Worm (Caenorhabditis elegans) whole organism, late embryonic: ENCODE data around the gene msp-78.
"Not testable (repeated sequence)": the region's sequence is repeated elsewhere in the genome, so short reads cannot be mapped to it uniquely, and the experiment has no call there.

Experiments
- C08G9.2 ChIP-seq: sonication (generic microtip); optimal IDR thresholded peaks from 2 replicates; lab custom pipeline; 2016; ENCODE audit warnings: mild to moderate bottlenecking, missing genetic modification characterization, moderate library complexity, missing compliant biosample characterization
- F13H6.1 ChIP-seq: sonication (generic microtip); optimal IDR thresholded peaks from 2 replicates; lab custom pipeline; 2016; ENCODE audit warnings: missing genetic modification characterization, missing compliant biosample characterization
- T23F11.4 ChIP-seq: fragments of 200-800 bp; sonication (Bioruptor generic); optimal IDR thresholded peaks from 2 replicates; lab custom pipeline; 2018; ENCODE audit warnings: mild to moderate bottlenecking, missing genetic modification characterization, missing compliant biosample characterization
- ahr-1 ChIP-seq: sonication (generic microtip); optimal IDR thresholded peaks from 2 replicates; lab custom pipeline; 2016; ENCODE audit warnings: missing genetic modification characterization, missing compliant biosample characterization
- ceh-34 ChIP-seq: sonication (generic microtip); optimal IDR thresholded peaks from 2 replicates; lab custom pipeline; 2016; ENCODE audit warnings: mild to moderate bottlenecking, missing genetic modification characterization, missing compliant biosample characterization
- ceh-9 ChIP-seq: sonication (generic microtip); optimal IDR thresholded peaks from 2 replicates; lab custom pipeline; 2016; ENCODE audit warnings: mild to moderate bottlenecking, missing genetic modification characterization, inconsistent platforms, missing compliant biosample characterization
- che-1 ChIP-seq: sonication (generic microtip); optimal IDR thresholded peaks from 2 replicates; lab custom pipeline; 2016; ENCODE audit warnings: mild to moderate bottlenecking, missing genetic modification characterization, missing compliant biosample characterization
- dmd-4 ChIP-seq: sonication (generic microtip); optimal IDR thresholded peaks from 2 replicates; lab custom pipeline; 2016; ENCODE audit warnings: borderline replicate concordance, missing genetic modification characterization, missing compliant biosample characterization
- dve-1 ChIP-seq: sonication (generic microtip); optimal IDR thresholded peaks from 2 replicates; lab custom pipeline; 2017; ENCODE audit warnings: antibody characterized with exemption, mild to moderate bottlenecking, missing genetic modification characterization, missing compliant biosample characterization
- elt-2 ChIP-seq: sonication (generic microtip); optimal IDR thresholded peaks from 2 replicates; lab custom pipeline; 2016; ENCODE audit warnings: missing genetic modification reagents, missing genetic modification characterization, missing compliant biosample characterization
- ets-4 ChIP-seq: sonication (generic microtip); optimal IDR thresholded peaks from 2 replicates; lab custom pipeline; 2016; ENCODE audit warnings: missing genetic modification characterization, missing compliant biosample characterization
- eyg-1 ChIP-seq: sonication (generic microtip); optimal IDR thresholded peaks from 2 replicates; lab custom pipeline; 2016; ENCODE audit warnings: missing genotype, missing genetic modification characterization, missing compliant biosample characterization
- gmeb-2 ChIP-seq: sonication (generic microtip); optimal IDR thresholded peaks from 2 replicates; lab custom pipeline; 2016; ENCODE audit warnings: missing genetic modification characterization, inconsistent platforms, missing compliant biosample characterization
- hlh-6 ChIP-seq: sonication (generic microtip); optimal IDR thresholded peaks from 2 replicates; lab custom pipeline; 2016; ENCODE audit warnings: missing genotype, missing genetic modification characterization, missing compliant biosample characterization
- hlh-8 ChIP-seq: sonication (generic microtip); optimal IDR thresholded peaks from 2 replicates; lab custom pipeline; 2016; ENCODE audit warnings: missing genotype, missing genetic modification characterization, missing compliant biosample characterization
- lim-6 ChIP-seq: sonication (generic microtip); optimal IDR thresholded peaks from 2 replicates; lab custom pipeline; 2016; ENCODE audit warnings: missing genetic modification characterization, missing compliant biosample characterization
- madf-2 ChIP-seq: sonication (generic microtip); optimal IDR thresholded peaks from 2 replicates; lab custom pipeline; 2017; ENCODE audit warnings: missing genetic modification characterization, missing compliant biosample characterization
- mec-3 ChIP-seq: sonication (generic microtip); optimal IDR thresholded peaks from 2 replicates; lab custom pipeline; 2016; ENCODE audit warnings: borderline replicate concordance, missing genetic modification characterization, missing compliant biosample characterization
- nfya-1 ChIP-seq: sonication (generic microtip); optimal IDR thresholded peaks from 2 replicates; lab custom pipeline; 2017; ENCODE audit warnings: missing genetic modification characterization, mild to moderate bottlenecking, missing compliant biosample characterization, antibody characterized with exemption, moderate library complexity
- npax-4 ChIP-seq: sonication (generic microtip); optimal IDR thresholded peaks from 2 replicates; lab custom pipeline; 2016; ENCODE audit warnings: missing genetic modification characterization, missing compliant biosample characterization
- pag-3 ChIP-seq: sonication (generic microtip); optimal IDR thresholded peaks from 2 replicates; lab custom pipeline; 2016; ENCODE audit warnings: missing compliant biosample characterization, missing genetic modification characterization, borderline replicate concordance
- pha-2 ChIP-seq: sonication (generic microtip); optimal IDR thresholded peaks from 2 replicates; lab custom pipeline; 2017; ENCODE audit warnings: mild to moderate bottlenecking, missing genetic modification characterization, missing compliant biosample characterization
- pha-4 ChIP-seq: fragments of 150-350 bp; optimal IDR thresholded peaks from 2 replicates; lab custom pipeline; 2018; ENCODE audit warnings: missing biosample characterization, missing genetic modification reagents, missing genetic modification characterization
- pqm-1 ChIP-seq: sonication (generic microtip); optimal IDR thresholded peaks from 2 replicates; lab custom pipeline; 2016; ENCODE audit warnings: missing genetic modification characterization, missing compliant biosample characterization
- ref-2 ChIP-seq: sonication (generic microtip); optimal IDR thresholded peaks from 2 replicates; lab custom pipeline; 2016; ENCODE audit warnings: missing genetic modification characterization, missing compliant biosample characterization
- rnt-1 ChIP-seq: sonication (generic microtip); optimal IDR thresholded peaks from 2 replicates; lab custom pipeline; 2016; ENCODE audit warnings: missing genetic modification characterization, missing compliant biosample characterization
- sdc-2 ChIP-seq: sonication (generic microtip); optimal IDR thresholded peaks from 2 replicates; lab custom pipeline; 2016; ENCODE audit warnings: missing genotype, missing genetic modification characterization, missing compliant biosample characterization
- tbx-7 ChIP-seq: sonication (generic microtip); optimal IDR thresholded peaks from 2 replicates; lab custom pipeline; 2016; ENCODE audit warnings: missing genotype, missing genetic modification characterization, missing compliant biosample characterization
- ttx-3 ChIP-seq: sonication (generic microtip); optimal IDR thresholded peaks from 2 replicates; lab custom pipeline; 2016; ENCODE audit warnings: missing genetic modification reagents, missing genetic modification characterization, missing compliant biosample characterization
- unc-3 ChIP-seq, 2 experiments: fragments of 200-800 bp in 1 of 2; sonication (Bioruptor generic) in 1 of 2; sonication (generic microtip) in 1 of 2; conservative IDR thresholded peaks in 1 of 2; optimal IDR thresholded peaks in 1 of 2; 2 replicates each; pipeline versions ENCODE4 v1.3.6 to Lab custom; 2016 to 2022; ENCODE audit warnings: missing compliant biosample characterization in 2 of 2, missing genetic modification characterization in 2 of 2, missing genetic modification reagents in 1 of 2
- unc-55 ChIP-seq: sonication (generic microtip); optimal IDR thresholded peaks from 2 replicates; lab custom pipeline; 2017; ENCODE audit warnings: missing biosample characterization, missing genetic modification reagents, missing genetic modification characterization
- ztf-16 ChIP-seq: sonication (generic microtip); optimal IDR thresholded peaks from 2 replicates; lab custom pipeline; 2017; ENCODE audit warnings: missing genetic modification characterization, missing compliant biosample characterization

The msp-78 gene

DNA sequence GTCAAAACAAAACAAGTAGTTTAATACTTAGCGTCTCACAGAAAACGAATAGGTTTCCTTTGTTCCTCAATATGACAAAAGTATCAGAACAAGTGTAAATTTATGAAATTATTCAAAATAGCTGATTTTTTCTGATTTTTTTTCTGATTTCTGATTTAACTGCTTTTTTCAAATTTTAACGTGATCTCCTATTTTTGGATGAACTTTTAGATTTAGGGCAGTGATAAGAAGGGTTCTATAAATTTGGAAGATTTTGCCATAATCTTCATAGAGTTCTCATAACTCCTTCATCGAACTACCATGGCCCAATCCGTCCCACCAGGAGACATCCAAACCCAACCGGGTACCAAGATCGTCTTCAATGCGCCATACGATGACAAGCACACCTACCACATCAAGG, at the start of gene msp-78:
TSS of gene msp-78 (plus strand) at position 301 of the 400 bp plus-strand sequence.
- not testable (repeated sequence) for TF ChIP-seq pag-3, F13H6.1, nfya-1 (tag; lab: Kevin White, UChicago)
- TF ChIP-seq, all 69 proteins: peak for 0; not testable (repeated sequence) for 69

DNA sequence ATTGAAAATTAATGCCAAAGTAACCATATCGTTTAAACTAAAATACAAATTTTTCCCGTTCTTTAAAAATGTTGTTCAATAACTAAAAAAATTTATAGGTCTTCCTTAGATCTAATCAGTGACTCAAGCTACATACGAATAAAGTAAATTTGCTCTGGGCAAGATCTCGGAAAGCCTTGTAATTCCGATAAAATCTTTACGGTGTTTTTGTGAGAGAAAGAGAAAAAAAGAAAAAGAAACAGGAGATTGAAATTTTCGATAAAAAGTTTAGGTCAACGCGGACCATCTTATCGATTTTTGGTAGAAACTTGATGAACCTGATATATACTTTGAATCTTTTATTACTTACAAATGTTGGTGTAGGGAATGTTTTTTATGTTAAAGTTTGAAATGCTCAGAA, 46.7 kb upstream of the msp-78 start:
- no peak for TF ChIP-seq npax-4 (tag; lab: Kevin White, UChicago)
- no peak for TF ChIP-seq ceh-9 (tag; lab: Kevin White, UChicago)
- TF ChIP-seq che-1 (tag; lab: Kevin White, UChicago) = no peak
- TF ChIP-seq ets-4 (tag; lab: Kevin White, UChicago) = no peak

DNA sequence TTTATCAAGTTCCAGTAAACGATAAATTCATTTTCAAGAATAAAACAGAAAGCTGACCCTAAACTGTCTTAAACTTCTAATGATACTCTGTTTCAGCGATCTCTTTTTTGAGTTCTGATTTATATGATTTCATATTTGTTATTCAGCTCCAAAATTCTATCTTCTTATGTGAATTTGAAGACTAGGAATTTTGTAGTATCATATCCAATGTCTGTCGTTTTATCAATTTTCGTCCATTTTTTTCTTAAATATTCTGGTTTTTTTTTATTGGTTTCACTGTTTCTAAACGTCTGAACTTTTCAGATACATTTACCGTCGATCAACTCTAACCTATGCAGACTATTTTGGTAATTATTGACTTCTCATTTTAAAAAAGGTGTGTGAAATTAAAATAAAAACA, 44.9 kb upstream of the msp-78 start, which contains the start of the genes nhr-138 and C28D4.18:
TSS of gene nhr-138 (plus strand) at position 304 of the 400 bp plus-strand sequence.
TSS of gene C28D4.18 (plus strand) at position 333 of the 400 bp plus-strand sequence.
- TF ChIP-seq pqm-1 (tag; lab: Kevin White, UChicago) = no peak
- no peak for TF ChIP-seq lim-6 (tag; lab: Kevin White, UChicago)
- TF ChIP-seq F13H6.1 (tag; lab: Kevin White, UChicago) = no peak
- no peak for TF ChIP-seq pha-4 (tag; lab: Kevin White, UChicago)
- TF ChIP-seq pha-2 (tag; lab: Kevin White, UChicago) = no peak
- no peak for TF ChIP-seq hlh-6 (tag; lab: Kevin White, UChicago)
- TF ChIP-seq dve-1 (tag; lab: Kevin White, UChicago) = no peak
- TF ChIP-seq, all 69 proteins: peak for 0

DNA sequence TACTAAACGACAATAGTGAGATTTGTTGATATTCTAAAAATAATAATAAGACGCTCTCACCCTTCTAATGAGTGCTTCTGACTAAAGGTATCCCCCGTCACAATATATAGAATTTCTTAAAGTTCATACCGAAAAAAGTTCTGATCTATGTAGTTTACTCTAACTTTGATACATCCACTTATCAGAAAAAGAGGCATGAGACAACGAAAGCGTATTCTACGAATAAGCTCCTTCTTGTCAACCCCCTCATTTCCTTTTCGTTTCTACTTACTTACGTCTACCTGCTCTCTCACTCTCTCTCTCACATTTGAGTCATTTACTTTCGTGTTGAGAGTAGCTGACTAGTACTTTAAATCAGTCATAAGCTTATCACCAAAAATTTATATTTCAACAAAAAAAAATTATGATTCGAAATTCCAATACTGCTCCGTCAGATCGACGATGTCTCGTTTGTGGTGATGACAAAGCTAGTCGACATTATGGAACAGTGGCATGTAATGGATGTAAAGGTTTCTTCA, 44.3 kb upstream of the msp-78 start:
- TF ChIP-seq ceh-34 (no peak), ztf-16 (tag; lab: Kevin White, UChicago) (no peak), hlh-8 (tag; lab: Kevin White, UChicago) (no peak), hlh-6 (tag; lab: Kevin White, UChicago) (no peak), mec-3 (tag; lab: Kevin White, UChicago) (no peak), ref-2 (tag; lab: Kevin White, UChicago) (no peak), dmd-4 (tag; lab: Kevin White, UChicago) (no peak), tbx-7 (tag; lab: Kevin White, UChicago) (no peak), C08G9.2 (tag; lab: Kevin White, UChicago) (no peak), rnt-1 (tag; lab: Kevin White, UChicago) (no peak), unc-3 (GFP tag; conservative IDR thresholded peaks at IDR 0.05; lab: Robert Waterston, UW) (no peak), unc-3 (tag; optimal IDR thresholded peaks at IDR 0.05; lab: Kevin White, UChicago) (no peak)
- TF ChIP-seq, all 69 proteins: peak for 0

DNA sequence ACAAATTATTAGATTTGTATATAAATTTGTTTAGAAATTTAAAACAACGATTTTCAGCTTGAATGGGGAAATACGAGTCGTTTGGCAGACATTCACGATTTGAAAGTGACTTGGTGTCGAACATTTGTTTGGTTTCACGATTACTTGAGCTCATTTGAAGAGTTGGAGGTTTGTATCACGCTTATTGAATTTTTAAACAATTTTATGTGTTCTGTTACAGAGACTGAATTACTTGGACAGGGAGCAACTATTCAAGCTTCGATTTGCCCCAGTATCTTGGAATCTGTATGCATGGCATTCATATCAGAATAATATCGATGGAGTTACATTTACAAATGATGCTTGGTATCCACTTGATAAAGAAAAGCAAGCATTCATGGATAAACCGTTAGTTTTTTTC, 42.6 kb upstream of the msp-78 start:
- no peak for TF ChIP-seq madf-2 (tag; lab: Kevin White, UChicago)
- no peak for TF ChIP-seq unc-3 (GFP tag; conservative IDR thresholded peaks at IDR 0.05; lab: Robert Waterston, UW)
- no peak for TF ChIP-seq unc-3 (tag; optimal IDR thresholded peaks at IDR 0.05; lab: Kevin White, UChicago)
- no peak for TF ChIP-seq ttx-3 (tag; lab: Kevin White, UChicago)
- no peak for TF ChIP-seq nfya-1 (tag; lab: Kevin White, UChicago)
- TF ChIP-seq sdc-2 (tag; lab: Kevin White, UChicago) = no peak
- no peak for TF ChIP-seq unc-55 (GFP tag; lab: Kevin White, UChicago)
- TF ChIP-seq T23F11.4 (GFP tag; lab: Kevin White, UChicago) = no peak
- TF ChIP-seq elt-2 (tag; lab: Kevin White, UChicago) = no peak
- TF ChIP-seq ceh-9 (tag; lab: Kevin White, UChicago) = no peak
- TF ChIP-seq gmeb-2 (tag; lab: Kevin White, UChicago) = no peak
- TF ChIP-seq eyg-1 (tag; lab: Kevin White, UChicago) = no peak
- no peak for TF ChIP-seq F13H6.1 (tag; lab: Kevin White, UChicago)
- no peak for TF ChIP-seq ahr-1 (tag; lab: Kevin White, UChicago)
- no peak for TF ChIP-seq che-1 (tag; lab: Kevin White, UChicago)
- no peak for TF ChIP-seq tbx-7 (tag; lab: Kevin White, UChicago)
- no peak for TF ChIP-seq C08G9.2 (tag; lab: Kevin White, UChicago)
- no peak for TF ChIP-seq lim-6 (tag; lab: Kevin White, UChicago)
- TF ChIP-seq rnt-1 (tag; lab: Kevin White, UChicago) = no peak
- TF ChIP-seq pha-4 (tag; lab: Kevin White, UChicago) = no peak
- TF ChIP-seq npax-4 (tag; lab: Kevin White, UChicago) = no peak
